Worm (Caenorhabditis elegans): ENCODE measurements around the gene daf-11.

Gene daf-11

ce11 chrV:11677030-11677429, 48.8 kb downstream of the daf-11 start:
- no peak for TF ChIP-seq unc-62 (GFP tag; optimal IDR thresholded peaks at IDR 0.05)

- no peak for TF ChIP-seq unc-62 (GFP tag; optimal IDR thresholded peaks at IDR 0.05)
Observed at ce11 chrV:11676498-11676897, 49.4 kb downstream of the daf-11 start.

ce11 chrV:11675638-11676037, 50.2 kb downstream of the daf-11 start, which contains the start of gene ape-1:
Gene ape-1, plus strand, starts transcription at chrV:11675938.
- no peak for TF ChIP-seq unc-62 (GFP tag; optimal IDR thresholded peaks at IDR 0.05)

ce11 chrV:11674594-11675579, 51.0 kb downstream of the daf-11 start:
- no peak for TF ChIP-seq unc-62 (GFP tag; optimal IDR thresholded peaks at IDR 0.05)

- TF ChIP-seq unc-62 (GFP tag; optimal IDR thresholded peaks at IDR 0.05), result no peak
Observed at ce11 chrV:11673746-11674365, 52.0 kb downstream of the daf-11 start.

ce11 chrV:11672497-11672896, 53.4 kb downstream of the daf-11 start, which contains the start of gene lgc-44:
Gene lgc-44, minus strand, starts transcription at chrV:11672597.
- no peak for TF ChIP-seq unc-62 (GFP tag; optimal IDR thresholded peaks at IDR 0.05)
